Fruit fly (Drosophila melanogaster): ENCODE measurements around the gene CG17193.

CG17193 gene

dm6 chr3R:19998418-19998817 is 57.5 kb downstream of the CG17193 start (continued):
- TF ChIP-seq CG17829 (tag; optimal IDR thresholded peaks at IDR 0.05) (peak; percentile 78), CG14014 (GFP tag; IDR thresholded peaks at IDR 0.05) (peak; percentile 59), CHES-1-like (GFP tag; optimal IDR thresholded peaks at IDR 0.05) (peak; percentile 71), salm (tag; optimal IDR thresholded peaks at IDR 0.05) (no peak), ase (GFP tag; IDR thresholded peaks at IDR 0.05) (peak; percentile 71; the same call in 1 of the 3 replicates), CG5180 (GFP tag; optimal IDR thresholded peaks at IDR 0.05) (peak; percentile 51), gfzf (GFP tag; optimal IDR thresholded peaks at IDR 0.05) (no peak), CG7928 (GFP tag; optimal IDR thresholded peaks at IDR 0.05) (no peak), CG10366 (GFP tag; IDR thresholded peaks at IDR 0.05) (peak; percentile 79), wek (GFP tag; optimal IDR thresholded peaks at IDR 0.05) (peak; percentile 62), br (optimal IDR thresholded peaks at IDR 0.05) (no peak), Vsx1 (GFP tag; optimal IDR thresholded peaks at IDR 0.05) (peak; percentile 21), Mrtf (GFP tag; IDR thresholded peaks at IDR 0.05) (peak; percentile 74), so (GFP tag; IDR thresholded peaks at IDR 0.05) (peak; percentile 74), otp (GFP tag; IDR thresholded peaks at IDR 0.05) (peak; percentile 86), lov (optimal IDR thresholded peaks at IDR 0.05) (no peak), lov (GFP tag; IDR thresholded peaks at IDR 0.05) (peak; percentile 84), Adf1 (GFP tag; IDR thresholded peaks at IDR 0.05) (no peak), Dip3 (GFP tag; optimal IDR thresholded peaks at IDR 0.05) (peak; percentile 33), bab2 (GFP tag; optimal IDR thresholded peaks at IDR 0.05) (peak; percentile 56), CG16863 (GFP tag; optimal IDR thresholded peaks at IDR 0.05) (peak; percentile 80), jigr1 (GFP tag; IDR thresholded peaks at IDR 0.05) (no peak), Poxn (GFP tag; IDR thresholded peaks at IDR 0.05) (no peak), mld (GFP tag; IDR thresholded peaks at IDR 0.05; ENCODE audit: partially characterized antibody) (no peak), sqz (GFP tag; optimal IDR thresholded peaks at IDR 0.05) (no peak), Bgb (GFP tag; IDR thresholded peaks at IDR 0.05; ENCODE audit: partially characterized antibody) (no peak), tup (GFP tag; optimal IDR thresholded peaks at IDR 0.05) (peak; percentile 35), CG14860 (GFP tag; IDR thresholded peaks at IDR 0.05; ENCODE audit: partially characterized antibody) (no peak), chif (GFP tag; optimal IDR thresholded peaks at IDR 0.05) (peak; percentile 82 to 87), Rx (GFP tag; IDR thresholded peaks at IDR 0.05) (peak; percentile 66), CG7745 (tag; optimal IDR thresholded peaks at IDR 0.05) (no peak), sim (GFP tag; IDR thresholded peaks at IDR 0.05) (no peak), Rfx (GFP tag; IDR thresholded peaks at IDR 0.05) (peak; percentile 59), Dll (GFP tag; IDR thresholded peaks at IDR 0.05; ENCODE audit: partially characterized antibody) (no peak), Fer3 (tag; optimal IDR thresholded peaks at IDR 0.05) (peak; percentile 60), CG16813 (GFP tag; IDR thresholded peaks at IDR 0.05; ENCODE audit: partially characterized antibody) (no peak), CG5245 (GFP tag; optimal IDR thresholded peaks at IDR 0.05) (peak; percentile 84), GATAe (GFP tag; conservative IDR thresholded peaks at IDR 0.05) (no peak), disco-r (GFP tag; optimal IDR thresholded peaks at IDR 0.05) (no peak), CG15479 (GFP tag; optimal IDR thresholded peaks at IDR 0.05) (no peak), CG30020 (tag; optimal IDR thresholded peaks at IDR 0.05) (peak; percentile 21), Hmx (GFP tag; optimal IDR thresholded peaks at IDR 0.05) (no peak), tin (GFP tag; optimal IDR thresholded peaks at IDR 0.05) (peak; percentile 87), CG7963 (GFP tag; IDR thresholded peaks at IDR 0.05; ENCODE audit: partially characterized antibody) (no peak), HHEX (GFP tag; optimal IDR thresholded peaks at IDR 0.05) (peak; percentile 47), CG17328 (GFP tag; IDR thresholded peaks at IDR 0.05) (peak; percentile 87), CG6683 (GFP tag; optimal IDR thresholded peaks at IDR 0.05) (peak; percentile 8), CG4404 (GFP tag; IDR thresholded peaks at IDR 0.05) (peak; percentile 74), CG30431 (GFP tag; optimal IDR thresholded peaks at IDR 0.05) (peak; percentile 75), CG14050 (GFP tag; IDR thresholded peaks at IDR 0.05) (peak; percentile 46), grau (tag; optimal IDR thresholded peaks at IDR 0.05) (peak; percentile 95), danr (GFP tag; IDR thresholded peaks at IDR 0.05) (peak; percentile 38; the same call in 1 of the 2 replicates)

Measured in whole organism, embryonic.